Fruit fly (Drosophila melanogaster) whole organism, pupa: Measurements from ENCODE around the gene tna.

Source experiments
- CG10348 ChIP-seq: fragments of 200-800 bp; sonication (Bioruptor generic); IDR thresholded peaks from 2 replicates; pipeline ENCODE4 v1.3.6; 2022; ENCODE audit warnings: missing biosample characterization, missing genetic modification characterization
- CG12605 ChIP-seq: fragments of 200-800 bp; sonication (Bioruptor generic); IDR thresholded peaks from 2 replicates; pipeline ENCODE4 v1.3.6; 2022; ENCODE audit warnings: missing biosample characterization, missing genetic modification characterization
- CG13204 ChIP-seq: fragments of 200-800 bp; sonication (Bioruptor generic); optimal IDR thresholded peaks from 2 replicates; lab custom pipeline; 2018; ENCODE audit warnings: missing biosample characterization, mild to moderate bottlenecking, missing genetic modification characterization, moderate library complexity
- CG14655 ChIP-seq: fragments of 200-800 bp; sonication (Bioruptor generic); optimal IDR thresholded peaks from 3 replicates; lab custom pipeline; 2017; ENCODE audit warnings: mild to moderate bottlenecking, missing biosample characterization, missing genetic modification reagents, missing genetic modification characterization
- CG15710 ChIP-seq: fragments of 200-800 bp; sonication (Bioruptor generic); optimal IDR thresholded peaks from 2 replicates; lab custom pipeline; 2018; ENCODE audit warnings: missing biosample characterization, mild to moderate bottlenecking, missing genetic modification characterization, moderate library complexity
- CG17806 ChIP-seq: fragments of 200-800 bp; sonication (Bioruptor generic); optimal IDR thresholded peaks from 2 replicates; lab custom pipeline; 2018; ENCODE audit warnings: missing biosample characterization, mild to moderate bottlenecking, missing genetic modification characterization, moderate library complexity
- CG32121 ChIP-seq: fragments of 200-800 bp; sonication (Bioruptor generic); IDR thresholded peaks from 2 replicates; pipeline ENCODE4 v1.3.6; 2022; ENCODE audit warnings: missing biosample characterization, missing genetic modification characterization
- CG34367 ChIP-seq: fragments of 200-800 bp; sonication (Bioruptor generic); optimal IDR thresholded peaks from 2 replicates; lab custom pipeline; 2018; ENCODE audit warnings: missing biosample characterization, mild to moderate bottlenecking, missing genetic modification characterization
- CG4496 ChIP-seq: fragments of 200-800 bp; sonication (Bioruptor generic); IDR thresholded peaks from 3 replicates; pipeline ENCODE4 v1.3.6; 2022; ENCODE audit warnings: missing biosample characterization, missing genetic modification characterization
- CG8159 ChIP-seq: fragments of 200-800 bp; sonication (Bioruptor generic); optimal IDR thresholded peaks from 3 replicates; lab custom pipeline; 2018; ENCODE audit warnings: missing biosample characterization, mild to moderate bottlenecking, missing genetic modification characterization, moderate library complexity
- CG8301 ChIP-seq: fragments of 200-800 bp; sonication (Bioruptor generic); optimal IDR thresholded peaks from 2 replicates; lab custom pipeline; 2018; ENCODE audit warnings: missing biosample characterization, mild to moderate bottlenecking, missing genetic modification characterization
- CG9948 ChIP-seq: fragments of 200-800 bp; sonication (Bioruptor generic); optimal IDR thresholded peaks from 2 replicates; lab custom pipeline; 2018; ENCODE audit warnings: missing biosample characterization, mild to moderate bottlenecking, missing genetic modification characterization, moderate library complexity
- D1 ChIP-seq: fragments of 200-800 bp; sonication (Bioruptor generic); optimal IDR thresholded peaks from 2 replicates; lab custom pipeline; 2018; ENCODE audit warnings: missing biosample characterization, mild to moderate bottlenecking, missing genetic modification characterization, moderate library complexity
- EcR ChIP-seq: fragments of 200-800 bp; sonication (Bioruptor generic); optimal IDR thresholded peaks from 3 replicates; lab custom pipeline; 2019; ENCODE audit warnings: missing biosample characterization, missing genetic modification characterization, mild to moderate bottlenecking, moderate library complexity, missing genetic modification reagents
- Ets98B ChIP-seq: fragments of 200-800 bp; sonication (Bioruptor generic); IDR thresholded peaks from 2 replicates; pipeline ENCODE4 v1.3.6; 2022; ENCODE audit warnings: missing biosample characterization, missing genetic modification characterization
- Pif1A ChIP-seq: fragments of 200-800 bp; sonication (Bioruptor generic); optimal IDR thresholded peaks from 3 replicates; lab custom pipeline; 2016; ENCODE audit warnings: missing biosample characterization, missing genetic modification characterization
- Pif1B ChIP-seq: fragments of 200-800 bp; sonication (Bioruptor generic); optimal IDR thresholded peaks from 3 replicates; lab custom pipeline; 2016; ENCODE audit warnings: missing biosample characterization, missing genetic modification characterization
- Snoo ChIP-seq: fragments of 200-800 bp; sonication (Bioruptor generic); optimal IDR thresholded peaks from 3 replicates; lab custom pipeline; 2017; ENCODE audit warnings: missing biosample characterization, mild to moderate bottlenecking, missing genetic modification characterization, inconsistent platforms
- fd96Ca ChIP-seq: fragments of 200-800 bp; sonication (Bioruptor generic); IDR thresholded peaks from 3 replicates; pipeline ENCODE4 v1.3.6; 2022; ENCODE audit warnings: missing biosample characterization, missing genetic modification characterization
- gl ChIP-seq: fragments of 200-800 bp; sonication (Bioruptor generic); optimal IDR thresholded peaks from 2 replicates; lab custom pipeline; 2018; ENCODE audit warnings: missing biosample characterization, mild to moderate bottlenecking, missing genetic modification characterization
- rn ChIP-seq: fragments of 200-800 bp; sonication (Bioruptor generic); IDR thresholded peaks from 2 replicates; pipeline ENCODE4 v1.3.6; 2022; ENCODE audit warnings: missing biosample characterization, missing genetic modification characterization

tna gene

dm6 chr3L:10889692-10890089 is 54.4 kb downstream of the tna start, which contains the start of gene Cpr67Fa1:
Cpr67Fa1 (plus strand) TSS chr3L:10889990.
- TF ChIP-seq CG14655 (no peak), fd96Ca (no peak), rn (GFP tag; lab: Robert Waterston, UW) (no peak), gl (tag; lab: Kevin White, UChicago) (no peak), Pif1B (no peak), D1 (tag; lab: Kevin White, UChicago) (no peak), EcR (GFP tag; lab: Kevin White, UChicago) (no peak), CG8301 (tag; lab: Kevin White, UChicago) (no peak), Ets98B (no peak), CG8159 (tag; lab: Kevin White, UChicago) (no peak), CG10348 (no peak), Pif1A (GFP tag; lab: Kevin White, UChicago) (no peak), CG15710 (tag; lab: Kevin White, UChicago) (no peak), Snoo (no peak), CG4496 (GFP tag; lab: Robert Waterston, UW) (no peak)

- no peak for TF ChIP-seq rn (GFP tag; lab: Robert Waterston, UW)
- no peak for TF ChIP-seq Pif1A (GFP tag; lab: Kevin White, UChicago)
These were observed 56.1 kb downstream of the tna start, which contains the start of gene Cpr67Fa2 for dm6 chr3L:10891414-10891813. Cpr67Fa2 (plus strand) TSS chr3L:10891714.

dm6 chr3L:10893156-10893784 is 57.9 kb downstream of the tna start:
- no peak for TF ChIP-seq fd96Ca

- no peak for TF ChIP-seq D1 (tag; lab: Kevin White, UChicago)
- TF ChIP-seq CG8159 (tag; lab: Kevin White, UChicago): no peak
- TF ChIP-seq CG4496 (GFP tag; lab: Robert Waterston, UW): no peak
- TF ChIP-seq Pif1B: no peak
- TF ChIP-seq CG17806: no peak
- TF ChIP-seq CG15710 (tag; lab: Kevin White, UChicago): no peak
- no peak for TF ChIP-seq EcR (GFP tag; lab: Kevin White, UChicago)
- TF ChIP-seq fd96Ca: no peak
- TF ChIP-seq CG12605 (GFP tag; lab: Robert Waterston, UW): no peak
- TF ChIP-seq CG13204 (GFP tag; lab: Kevin White, UChicago): no peak
- no peak for TF ChIP-seq CG32121 (GFP tag; lab: Robert Waterston, UW)
- TF ChIP-seq CG8301 (tag; lab: Kevin White, UChicago): no peak
- TF ChIP-seq CG9948 (tag; lab: Kevin White, UChicago): no peak
- no peak for TF ChIP-seq gl (tag; lab: Kevin White, UChicago)
- TF ChIP-seq Snoo: no peak
- no peak for TF ChIP-seq CG14655
- no peak for TF ChIP-seq rn (GFP tag; lab: Robert Waterston, UW)
- no peak for TF ChIP-seq CG10348
These were observed 58.8 kb downstream of the tna start, which contains the start of gene Cpr67Fb for dm6 chr3L:10894159-10894558. Cpr67Fb (plus strand) TSS chr3L:10894173.

dm6 chr3L:10896923-10897322 is 61.6 kb downstream of the tna start:
- TF ChIP-seq rn (GFP tag; lab: Robert Waterston, UW) (no peak), CG10348 (no peak), fd96Ca (no peak), CG14655 (no peak), CG15710 (tag; lab: Kevin White, UChicago) (no peak), CG34367 (tag; lab: Kevin White, UChicago) (no peak), CG13204 (GFP tag; lab: Kevin White, UChicago) (no peak), gl (tag; lab: Kevin White, UChicago) (no peak), CG32121 (GFP tag; lab: Robert Waterston, UW) (no peak), Pif1B (no peak), CG4496 (GFP tag; lab: Robert Waterston, UW) (no peak), Pif1A (GFP tag; lab: Kevin White, UChicago) (no peak)

dm6 chr3L:10897534-10898255 is 62.4 kb downstream of the tna start:
- TF ChIP-seq Pif1B (no peak), CG34367 (tag; lab: Kevin White, UChicago) (no peak), CG17806 (no peak), CG8301 (tag; lab: Kevin White, UChicago) (peak; percentile 43), CG10348 (no peak), CG14655 (peak; percentile 42), CG4496 (GFP tag; lab: Robert Waterston, UW) (no peak), fd96Ca (no peak; the same call in 2 of the 3 replicates), CG9948 (tag; lab: Kevin White, UChicago) (no peak), CG15710 (tag; lab: Kevin White, UChicago) (no peak), CG12605 (GFP tag; lab: Robert Waterston, UW) (peak; percentile 43; the same call in 1 of the 2 replicates), D1 (tag; lab: Kevin White, UChicago) (no peak), EcR (GFP tag; lab: Kevin White, UChicago) (peak; percentile 11), CG32121 (GFP tag; lab: Robert Waterston, UW) (no peak), Ets98B (peak; percentile 53; the same call in 1 of the 2 replicates), Snoo (no peak), gl (tag; lab: Kevin White, UChicago) (no peak), Pif1A (GFP tag; lab: Kevin White, UChicago) (no peak)
